Worm (Caenorhabditis elegans) whole organism, young adult: ENCODE data around the gene C16C8.27.
A peak's percentile ranks its signal among the peaks of the same experiment; 100 is the strongest.

Source experiments
- C06A6.2 ChIP-seq: fragments of 200-800 bp; sonication (Bioruptor generic); conservative IDR thresholded peaks from 2 replicates; pipeline ENCODE4 v1.3.6; 2022; ENCODE audit warnings: missing genetic modification characterization, missing compliant biosample characterization
- C17E4.6 ChIP-seq: fragments of 200-800 bp; sonication (Bioruptor generic); IDR thresholded peaks from 2 replicates; pipeline ENCODE4 v1.3.6; 2022; ENCODE audit warnings: missing genetic modification reagents, missing genetic modification characterization, missing compliant biosample characterization
- F52B5.7 ChIP-seq: sonication (generic microtip); optimal IDR thresholded peaks from 2 replicates; lab custom pipeline; 2016; ENCODE audit warnings: mild to moderate bottlenecking, missing genetic modification characterization, missing compliant biosample characterization
- T07F8.4 ChIP-seq: sonication (generic microtip); optimal IDR thresholded peaks from 2 replicates; lab custom pipeline; 2016; ENCODE audit warnings: mild to moderate bottlenecking, missing genetic modification characterization, moderate library complexity, missing compliant biosample characterization
- T26A5.8 ChIP-seq: sonication (generic microtip); optimal IDR thresholded peaks from 2 replicates; lab custom pipeline; 2016; ENCODE audit warnings: missing genetic modification characterization, missing compliant biosample characterization
- Y53G8AR.9 ChIP-seq: fragments of 200-800 bp; sonication (Bioruptor generic); conservative IDR thresholded peaks from 2 replicates; pipeline ENCODE4 v1.3.6; 2022; ENCODE audit warnings: missing genetic modification reagents, missing genetic modification characterization, missing compliant biosample characterization
- Y56A3A.18 ChIP-seq: fragments of 200-800 bp; sonication (Bioruptor generic); IDR thresholded peaks from 2 replicates; pipeline ENCODE4 v1.3.6; 2022; ENCODE audit warnings: missing genetic modification reagents, missing genetic modification characterization, missing compliant biosample characterization
- akir-1 ChIP-seq: fragments of 200-800 bp; sonication (Bioruptor generic); optimal IDR thresholded peaks from 2 replicates; lab custom pipeline; 2018; ENCODE audit warnings: mild to moderate bottlenecking, missing genetic modification characterization, moderate library complexity, missing compliant biosample characterization
- ama-1 ChIP-seq, 3 experiments: fragments of 150-350 bp in 1 of 3; sonication (generic microtip) in 2 of 3; optimal IDR thresholded peaks; 2 replicates each; lab custom pipeline; 2014 to 2018; ENCODE audit warnings: missing biosample characterization in 2 of 3, missing genetic modification characterization in 2 of 3, missing genetic modification reagents in 2 of 3
- aptf-2 ChIP-seq: fragments of 200-800 bp; sonication (Bioruptor generic); conservative IDR thresholded peaks from 2 replicates; pipeline ENCODE4 v1.3.6; 2022; ENCODE audit warnings: missing genetic modification reagents, missing genetic modification characterization, missing compliant biosample characterization
- aptf-3 ChIP-seq: fragments of 200-800 bp; sonication (Bioruptor generic); IDR thresholded peaks from 2 replicates; pipeline ENCODE4 v1.3.6; 2022; ENCODE audit warnings: missing genetic modification characterization, missing compliant biosample characterization
- athp-1 ChIP-seq: sonication (generic microtip); optimal IDR thresholded peaks from 2 replicates; lab custom pipeline; 2017; ENCODE audit warnings: mild to moderate bottlenecking, missing genetic modification characterization, missing compliant biosample characterization
- attf-5 ChIP-seq: fragments of 200-800 bp; sonication (Bioruptor generic); optimal IDR thresholded peaks from 2 replicates; lab custom pipeline; 2018; ENCODE audit warnings: mild to moderate bottlenecking, missing genetic modification characterization, missing compliant biosample characterization
- attf-6 ChIP-seq: fragments of 200-800 bp; sonication (Bioruptor generic); IDR thresholded peaks from 2 replicates; pipeline ENCODE4 v1.3.6; 2022; ENCODE audit warnings: missing genetic modification reagents, missing genetic modification characterization, missing compliant biosample characterization
- ccch-3 ChIP-seq: fragments of 200-800 bp; sonication (Bioruptor generic); optimal IDR thresholded peaks from 2 replicates; lab custom pipeline; 2018; ENCODE audit warnings: mild to moderate bottlenecking, missing genetic modification characterization, missing compliant biosample characterization
- ceh-100 ChIP-seq: fragments of 200-800 bp; sonication (Bioruptor generic); IDR thresholded peaks from 2 replicates; pipeline ENCODE4 v1.3.6; 2022; ENCODE audit warnings: missing genetic modification reagents, missing genetic modification characterization, missing compliant biosample characterization
- ceh-27 ChIP-seq: fragments of 200-800 bp; sonication (Bioruptor generic); optimal IDR thresholded peaks from 2 replicates; lab custom pipeline; 2018; ENCODE audit warnings: mild to moderate bottlenecking, missing genetic modification characterization, moderate library complexity, missing compliant biosample characterization
- ceh-91 ChIP-seq: fragments of 200-800 bp; sonication (Bioruptor generic); IDR thresholded peaks from 2 replicates; pipeline ENCODE4 v1.3.6; 2022; ENCODE audit warnings: missing genetic modification reagents, missing genetic modification characterization, missing compliant biosample characterization
- chd-7 ChIP-seq: sonication (generic microtip); optimal IDR thresholded peaks from 2 replicates; lab custom pipeline; 2016; ENCODE audit warnings: mild to moderate bottlenecking, missing genetic modification characterization, moderate library complexity, missing compliant biosample characterization
- egl-18 ChIP-seq: fragments of 200-800 bp; sonication (Bioruptor generic); IDR thresholded peaks from 2 replicates; pipeline ENCODE4 v1.3.6; 2022; ENCODE audit warnings: missing genetic modification reagents, missing genetic modification characterization, missing compliant biosample characterization
- egl-44 ChIP-seq: fragments of 200-800 bp; sonication (Bioruptor generic); IDR thresholded peaks from 2 replicates; pipeline ENCODE4 v1.3.6; 2022; ENCODE audit warnings: missing genetic modification reagents, missing genetic modification characterization, missing compliant biosample characterization
- ets-4 ChIP-seq: fragments of 200-800 bp; sonication (Bioruptor generic); optimal IDR thresholded peaks from 2 replicates; lab custom pipeline; 2018; ENCODE audit warnings: mild to moderate bottlenecking, missing genetic modification characterization, missing compliant biosample characterization
- fkh-3 ChIP-seq: sonication (generic microtip); optimal IDR thresholded peaks from 2 replicates; lab custom pipeline; 2016; ENCODE audit warnings: mild to moderate bottlenecking, missing genetic modification characterization, missing compliant biosample characterization
- him-1 ChIP-seq: sonication (generic microtip); optimal IDR thresholded peaks from 2 replicates; lab custom pipeline; 2016; ENCODE audit warnings: missing genotype, missing genetic modification reagents, missing genetic modification characterization, missing compliant biosample characterization
- hlh-26 ChIP-seq: fragments of 200-800 bp; sonication (Bioruptor generic); conservative IDR thresholded peaks from 2 replicates; pipeline ENCODE4 v1.3.6; 2022; ENCODE audit warnings: missing genetic modification reagents, missing genetic modification characterization, missing compliant biosample characterization
- hrde-1 ChIP-seq: sonication (generic microtip); optimal IDR thresholded peaks from 2 replicates; lab custom pipeline; 2016; ENCODE audit warnings: missing genetic modification characterization, mild to moderate bottlenecking, missing compliant biosample characterization, moderate library complexity, missing genotype, missing genetic modification reagents, borderline replicate concordance
- lag-1 ChIP-seq: fragments of 200-800 bp; sonication (Bioruptor generic); IDR thresholded peaks from 2 replicates; pipeline ENCODE4 v1.3.6; 2022; ENCODE audit warnings: missing genetic modification reagents, missing genetic modification characterization, missing compliant biosample characterization
- lin-35 ChIP-seq, 3 experiments: fragments of 150-350 bp in 2 of 3; sonication (generic microtip) in 1 of 3; optimal IDR thresholded peaks; 2 replicates each; lab custom pipeline; 2014 to 2018; ENCODE audit warnings: missing biosample characterization in 3 of 3, missing genetic modification characterization in 3 of 3, missing genetic modification reagents in 3 of 3
- lin-40 ChIP-seq: sonication (generic microtip); optimal IDR thresholded peaks from 2 replicates; lab custom pipeline; 2016; ENCODE audit warnings: missing genetic modification characterization, mild to moderate bottlenecking, missing compliant biosample characterization, missing genotype, missing genetic modification reagents
- lin-54 ChIP-seq: fragments of 200-800 bp; sonication (Bioruptor generic); optimal IDR thresholded peaks from 2 replicates; lab custom pipeline; 2018; ENCODE audit warnings: mild to moderate bottlenecking, missing genetic modification characterization, missing compliant biosample characterization
- lir-1 ChIP-seq: fragments of 200-800 bp; sonication (Bioruptor generic); conservative IDR thresholded peaks from 2 replicates; pipeline ENCODE4 v1.3.6; 2022; ENCODE audit warnings: missing genetic modification reagents, missing genetic modification characterization, missing compliant biosample characterization
- madf-10 ChIP-seq: sonication (generic microtip); optimal IDR thresholded peaks from 2 replicates; lab custom pipeline; 2016; ENCODE audit warnings: mild to moderate bottlenecking, missing genetic modification characterization, missing compliant biosample characterization
- mcd-1 ChIP-seq: fragments of 200-800 bp; sonication (Bioruptor generic); IDR thresholded peaks from 2 replicates; pipeline ENCODE4 v1.3.6; 2022; ENCODE audit warnings: missing genetic modification reagents, missing genetic modification characterization, missing compliant biosample characterization
- nfya-2 ChIP-seq: fragments of 200-800 bp; sonication (Bioruptor generic); IDR thresholded peaks from 2 replicates; pipeline ENCODE4 v1.3.6; 2022; ENCODE audit warnings: missing genetic modification reagents, missing genetic modification characterization, missing compliant biosample characterization
- nfyb-1 ChIP-seq: fragments of 200-800 bp; sonication (Bioruptor generic); IDR thresholded peaks from 2 replicates; pipeline ENCODE4 v1.3.6; 2022; ENCODE audit warnings: missing genetic modification reagents, missing genetic modification characterization, missing compliant biosample characterization
- nhr-120 ChIP-seq: fragments of 200-800 bp; sonication (Bioruptor generic); IDR thresholded peaks from 2 replicates; pipeline ENCODE4 v1.3.6; 2022; ENCODE audit warnings: missing genetic modification characterization, missing compliant biosample characterization
- nhr-179 ChIP-seq: sonication (generic microtip); optimal IDR thresholded peaks from 2 replicates; lab custom pipeline; 2016; ENCODE audit warnings: mild to moderate bottlenecking, missing genetic modification characterization, missing compliant biosample characterization
- nhr-27 ChIP-seq: fragments of 200-800 bp; sonication (Bioruptor generic); optimal IDR thresholded peaks from 2 replicates; lab custom pipeline; 2018; ENCODE audit warnings: mild to moderate bottlenecking, missing genetic modification characterization, moderate library complexity, missing compliant biosample characterization
- nhr-90 ChIP-seq: sonication (generic microtip); optimal IDR thresholded peaks from 2 replicates; lab custom pipeline; 2016; ENCODE audit warnings: missing genotype, mild to moderate bottlenecking, missing genetic modification characterization, missing compliant biosample characterization
- snpc-3.4 ChIP-seq: sonication (generic microtip); optimal IDR thresholded peaks from 2 replicates; lab custom pipeline; 2017; ENCODE audit warnings: missing genetic modification characterization, mild to moderate bottlenecking, missing compliant biosample characterization, antibody characterized with exemption, moderate library complexity, missing genotype, missing genetic modification reagents
- tlf-1 ChIP-seq: fragments of 200-800 bp; sonication (Bioruptor generic); optimal IDR thresholded peaks from 2 replicates; lab custom pipeline; 2018; ENCODE audit warnings: mild to moderate bottlenecking, missing genetic modification characterization, missing compliant biosample characterization
- unc-130 ChIP-seq: sonication (generic microtip); optimal IDR thresholded peaks from 2 replicates; lab custom pipeline; 2016; ENCODE audit warnings: missing genetic modification reagents, missing genetic modification characterization, missing compliant biosample characterization
- unc-62 ChIP-seq: fragments of 150-350 bp; optimal IDR thresholded peaks from 2 replicates; lab custom pipeline; 2014; ENCODE audit warnings: missing biosample characterization, missing genetic modification reagents, missing genetic modification characterization
- zfh-2 ChIP-seq: fragments of 200-800 bp; sonication (Bioruptor generic); conservative IDR thresholded peaks from 2 replicates; pipeline ENCODE4 v1.3.6; 2022; ENCODE audit warnings: missing genetic modification reagents, missing genetic modification characterization, missing compliant biosample characterization
- ztf-18 ChIP-seq: sonication (generic microtip); optimal IDR thresholded peaks from 2 replicates; lab custom pipeline; 2016; ENCODE audit warnings: missing genotype, mild to moderate bottlenecking, missing genetic modification characterization, missing compliant biosample characterization
- ztf-28 ChIP-seq: fragments of 200-800 bp; sonication (Bioruptor generic); IDR thresholded peaks from 2 replicates; pipeline ENCODE4 v1.3.6; 2022; ENCODE audit warnings: missing genetic modification reagents, missing genetic modification characterization, missing compliant biosample characterization
- ztf-3 ChIP-seq: fragments of 200-800 bp; sonication (Bioruptor generic); optimal IDR thresholded peaks from 2 replicates; lab custom pipeline; 2018; ENCODE audit warnings: mild to moderate bottlenecking, missing genetic modification characterization, missing compliant biosample characterization
- ztf-6 ChIP-seq: fragments of 200-800 bp; sonication (Bioruptor generic); IDR thresholded peaks from 2 replicates; pipeline ENCODE4 v1.3.6; 2022; ENCODE audit warnings: missing genetic modification reagents, missing genetic modification characterization, missing compliant biosample characterization

Gene C16C8.27

DNA sequence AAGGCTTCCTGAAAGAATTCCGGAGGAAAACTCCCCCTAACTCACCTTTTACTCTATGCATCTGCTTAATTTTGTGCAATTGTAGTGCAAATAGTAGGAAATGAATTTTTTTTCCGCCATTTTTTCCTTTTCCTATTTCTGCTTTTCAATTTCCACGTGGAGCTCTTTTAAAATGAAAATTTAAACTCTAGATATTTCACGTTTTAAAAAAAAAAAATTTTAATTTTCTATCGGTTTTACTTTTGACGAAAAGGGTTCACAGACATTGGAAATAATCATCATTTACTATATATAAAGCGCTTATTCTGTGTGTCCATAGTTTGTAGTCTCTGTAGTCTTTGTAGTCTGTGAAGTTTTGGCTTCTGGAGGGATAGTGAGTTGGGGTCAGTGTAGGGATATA, 40.1 kb downstream of the C16C8.27 start, which contains the start of gene Y49F6B.8:
Gene Y49F6B.8, minus strand, starts transcription at position 101 of the 400 bp plus-strand sequence.
- TF ChIP-seq C06A6.2 (GFP tag; lab: Robert Waterston, UW) (no peak), athp-1 (no peak), egl-44 (no peak), nhr-120 (GFP tag; lab: Robert Waterston, UW) (no peak)

DNA sequence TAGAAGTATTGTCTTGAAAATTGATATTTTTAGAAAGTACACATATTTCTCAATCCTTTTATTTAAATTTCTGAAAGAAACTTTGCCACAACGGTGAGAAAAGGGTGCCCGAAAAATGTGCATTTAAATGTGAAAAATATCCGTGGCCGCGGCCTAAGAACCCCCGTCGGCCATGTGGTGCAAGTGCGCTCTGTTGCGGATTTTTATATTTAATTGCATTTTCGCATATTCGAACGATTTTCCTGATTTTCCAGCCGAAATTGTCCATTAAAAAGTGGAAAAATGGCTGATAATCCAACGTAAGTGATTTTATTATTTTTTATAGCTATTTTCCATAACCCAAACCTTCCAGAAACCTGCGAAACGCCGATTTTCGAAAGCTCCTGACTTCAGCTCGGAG, 40.8 kb downstream of the C16C8.27 start, which contains the start of gene smu-2:
Gene smu-2, plus strand, starts transcription at position 178 of the 400 bp plus-strand sequence.
- TF ChIP-seq nfya-2 (GFP tag; lab: Robert Waterston, UW) (no peak), T07F8.4 (tag; lab: Kevin White, UChicago) (no peak), lir-1 (GFP tag; lab: Robert Waterston, UW) (no peak), egl-18 (GFP tag; lab: Robert Waterston, UW) (no peak), lag-1 (GFP tag; lab: Robert Waterston, UW) (no peak), lin-54 (no peak), nhr-90 (tag; lab: Kevin White, UChicago) (no peak), ztf-18 (peak; percentile 13), Y56A3A.18 (no peak), unc-62 (no peak), ceh-27 (GFP tag; lab: Kevin White, UChicago) (peak; percentile 72), Y53G8AR.9 (GFP tag; lab: Robert Waterston, UW) (no peak), him-1 (tag; lab: Kevin White, UChicago) (peak; percentile 51), ceh-91 (no peak), egl-44 (no peak), ccch-3 (GFP tag; lab: Kevin White, UChicago) (no peak), ztf-28 (no peak), aptf-3 (GFP tag; lab: Robert Waterston, UW) (no peak), ztf-6 (GFP tag; lab: Robert Waterston, UW) (no peak), hrde-1 (tag; lab: Kevin White, UChicago) (no peak), T26A5.8 (tag; lab: Kevin White, UChicago) (no peak), nhr-120 (GFP tag; lab: Robert Waterston, UW) (no peak), ceh-100 (GFP tag; lab: Robert Waterston, UW) (no peak), mcd-1 (GFP tag; lab: Robert Waterston, UW) (peak; percentile 97), unc-130 (GFP tag; lab: Kevin White, UChicago) (no peak), F52B5.7 (no peak), akir-1 (no peak), nhr-179 (no peak), snpc-3.4 (no peak), zfh-2 (GFP tag; lab: Robert Waterston, UW) (no peak), tlf-1 (GFP tag; lab: Kevin White, UChicago) (no peak), ama-1 (optimal IDR thresholded peaks at IDR 0.05; lab: Kevin White, UChicago) (no peak), ama-1 (GFP tag; optimal IDR thresholded peaks at IDR 0.05; lab: Kevin White, UChicago) (no peak), lin-40 (tag; lab: Kevin White, UChicago) (no peak), nhr-27 (no peak), nfyb-1 (no peak), ztf-3 (GFP tag; lab: Kevin White, UChicago) (no peak), hlh-26 (GFP tag; lab: Robert Waterston, UW) (no peak), fkh-3 (tag; lab: Kevin White, UChicago) (no peak), lin-35 (GFP tag; optimal IDR thresholded peaks at IDR 0.05; lab: Kevin White, UChicago) (no peak), C17E4.6 (GFP tag; lab: Robert Waterston, UW) (no peak), attf-6 (no peak), madf-10 (tag; lab: Kevin White, UChicago) (no peak), chd-7 (no peak), attf-5 (GFP tag; lab: Kevin White, UChicago) (peak; percentile 80), aptf-2 (GFP tag; lab: Robert Waterston, UW) (peak; percentile 66; the same call in 1 of the 2 replicates), ets-4 (GFP tag; lab: Kevin White, UChicago) (no peak)
